Fruit fly (Drosophila melanogaster): Measurements from ENCODE around the gene svr.
A peak's percentile ranks its signal among the peaks of the same experiment; 100 is the strongest.

DNA sequence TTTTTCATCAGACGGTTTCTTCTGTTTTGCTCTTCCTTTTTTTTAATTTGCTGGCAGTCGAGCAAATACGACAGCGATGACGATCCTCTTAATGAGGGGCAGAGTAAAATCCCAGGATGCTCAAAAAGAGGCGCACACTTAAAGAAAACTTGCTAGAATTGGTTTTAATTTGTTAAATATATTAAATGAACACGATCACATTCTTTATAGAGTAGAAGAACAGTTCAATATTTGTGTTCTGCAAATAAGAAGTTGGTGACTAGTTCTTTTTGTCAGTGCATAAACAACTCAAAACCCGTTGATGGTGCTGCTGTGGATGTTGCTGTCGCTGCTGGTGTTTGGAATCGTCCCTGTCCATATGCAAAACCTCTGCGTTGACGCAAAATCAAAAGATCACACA is 48.0 kb upstream of the svr start:
- peak; percentile 68 for TF ChIP-seq sage (GFP tag; optimal IDR thresholded peaks at IDR 0.05)
- TF ChIP-seq Myc (optimal IDR thresholded peaks at IDR 0.05), result no peak
- peak; percentile 80 for TF ChIP-seq fru (GFP tag; optimal IDR thresholded peaks at IDR 0.05)
- no peak for TF ChIP-seq pan (optimal IDR thresholded peaks at IDR 0.05)
- peak; percentile 34 for TF ChIP-seq CG32264 (GFP tag; optimal IDR thresholded peaks at IDR 0.05)

Data from whole organism, wandering third instar larva.